Fruit fly (Drosophila melanogaster): ENCODE measurements around the gene CG7573.
A peak's percentile ranks its signal among the peaks of the same experiment; 100 is the strongest.

Gene CG7573

DNA sequence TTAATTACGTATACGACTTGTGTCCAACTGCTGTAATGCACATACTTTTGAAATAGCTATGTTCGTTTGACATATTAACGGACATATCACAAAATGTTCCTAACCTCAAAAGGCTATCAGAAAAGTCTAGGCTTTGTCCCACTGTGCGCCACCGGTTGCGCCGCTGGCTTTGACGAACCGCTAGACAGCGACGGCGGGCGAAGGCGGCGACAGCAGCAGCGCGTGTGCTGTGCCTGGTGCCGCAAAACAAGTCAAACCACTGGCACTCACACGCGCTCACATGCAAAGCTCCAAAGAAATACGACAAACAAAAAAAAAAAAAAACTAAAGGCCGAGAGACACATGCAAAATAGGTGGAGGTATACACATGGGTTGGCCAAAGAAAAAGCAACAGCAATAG is 18.2 kb upstream of the CG7573 start (continued):
- no peak for TF ChIP-seq CG14667 (GFP tag; IDR thresholded peaks at IDR 0.05)
- 0 out of 2 replicates have a peak, but pooled peaks have one; percentile 13 for TF ChIP-seq CG11247 (GFP tag; IDR thresholded peaks at IDR 0.05)
- peak; percentile 64 for TF ChIP-seq vvl (GFP tag; IDR thresholded peaks at IDR 0.05)
- no peak for TF ChIP-seq cad (GFP tag; optimal IDR thresholded peaks at IDR 0.05)
- peak; percentile 57 for TF ChIP-seq crol (GFP tag; IDR thresholded peaks at IDR 0.05)
- peak; percentile 44 for TF ChIP-seq cg (GFP tag; optimal IDR thresholded peaks at IDR 0.05)
- TF ChIP-seq vnd (GFP tag; IDR thresholded peaks at IDR 0.05; ENCODE audit: partially characterized antibody), result 0 out of 3 replicates have a peak, but pooled peaks have one; percentile 18
- peak; percentile 47; the same call in 1 of the 3 replicates for TF ChIP-seq CG11695 (GFP tag; IDR thresholded peaks at IDR 0.05)
- TF ChIP-seq TFAM (GFP tag; optimal IDR thresholded peaks at IDR 0.05), result no peak
- TF ChIP-seq CG15479 (GFP tag; optimal IDR thresholded peaks at IDR 0.05), result no peak
- TF ChIP-seq YL-1 (GFP tag; optimal IDR thresholded peaks at IDR 0.05), result no peak
- peak; percentile 44 for TF ChIP-seq CG3847 (GFP tag; IDR thresholded peaks at IDR 0.05)
- peak; percentile 26 for TF ChIP-seq CG30403 (GFP tag; optimal IDR thresholded peaks at IDR 0.05)
- no peak for TF ChIP-seq NfI (GFP tag; optimal IDR thresholded peaks at IDR 0.05)
- peak; percentile 20 for TF ChIP-seq mirr (GFP tag; optimal IDR thresholded peaks at IDR 0.05)
- no peak; the same call in 1 of the 2 replicates for TF ChIP-seq CG13287 (GFP tag; IDR thresholded peaks at IDR 0.05; ENCODE audit: partially characterized antibody)
- TF ChIP-seq CG15601 (tag; optimal IDR thresholded peaks at IDR 0.05), result no peak
- no peak for TF ChIP-seq crc (GFP tag; optimal IDR thresholded peaks at IDR 0.05)
- TF ChIP-seq HLH54F (GFP tag; optimal IDR thresholded peaks at IDR 0.05), result no peak
- TF ChIP-seq CG7987 (GFP tag; optimal IDR thresholded peaks at IDR 0.05), result peak; percentile 17
- TF ChIP-seq stwl (tag; optimal IDR thresholded peaks at IDR 0.05), result no peak
- TF ChIP-seq Dip3 (GFP tag; optimal IDR thresholded peaks at IDR 0.05), result no peak
- peak; percentile 48; the same call in 1 of the 3 replicates for TF ChIP-seq zfh1 (GFP tag; IDR thresholded peaks at IDR 0.05)
- TF ChIP-seq CG3995 (GFP tag; optimal IDR thresholded peaks at IDR 0.05), result peak; percentile 3
- no peak for TF ChIP-seq Doc3 (GFP tag; IDR thresholded peaks at IDR 0.05; ENCODE audit: partially characterized antibody)
- 0 out of 2 replicates have a peak, but pooled peaks have one; percentile 35 for TF ChIP-seq esg (GFP tag; conservative IDR thresholded peaks at IDR 0.05)
- TF ChIP-seq Fer1 (GFP tag; optimal IDR thresholded peaks at IDR 0.05), result peak; percentile 15
- TF ChIP-seq fru (optimal IDR thresholded peaks at IDR 0.05), result no peak
- no peak for TF ChIP-seq org-1 (GFP tag; optimal IDR thresholded peaks at IDR 0.05)
- peak; percentile 31 for TF ChIP-seq Fer3 (tag; optimal IDR thresholded peaks at IDR 0.05)
- no peak for TF ChIP-seq Dek (tag; optimal IDR thresholded peaks at IDR 0.05)
- peak; percentile 26 for TF ChIP-seq CG2120 (GFP tag; optimal IDR thresholded peaks at IDR 0.05)
- no peak for TF ChIP-seq Optix (GFP tag; IDR thresholded peaks at IDR 0.05)
- TF ChIP-seq Sox100B (GFP tag; optimal IDR thresholded peaks at IDR 0.05), result no peak
- TF ChIP-seq E2f1 (GFP tag; IDR thresholded peaks at IDR 0.05), result no peak
- peak; percentile 31 for TF ChIP-seq gem (tag; optimal IDR thresholded peaks at IDR 0.05)
- no peak for TF ChIP-seq kni (GFP tag; optimal IDR thresholded peaks at IDR 0.05)
- no peak for TF ChIP-seq CG5953 (GFP tag; IDR thresholded peaks at IDR 0.05)
- TF ChIP-seq CG33213 (GFP tag; optimal IDR thresholded peaks at IDR 0.05), result no peak
- TF ChIP-seq Mrtf (GFP tag; IDR thresholded peaks at IDR 0.05), result peak; percentile 59; the same call in 1 of the 3 replicates
- no peak for TF ChIP-seq schlank (tag; optimal IDR thresholded peaks at IDR 0.05)
- peak; percentile 61; the same call in 1 of the 2 replicates for TF ChIP-seq rib (GFP tag; IDR thresholded peaks at IDR 0.05)
- TF ChIP-seq hkb (optimal IDR thresholded peaks at IDR 0.05), result no peak
- TF ChIP-seq hkb (GFP tag; IDR thresholded peaks at IDR 0.05), result no peak
- no peak for TF ChIP-seq CG15011 (GFP tag; optimal IDR thresholded peaks at IDR 0.05)
- no peak for TF ChIP-seq CG17328 (GFP tag; IDR thresholded peaks at IDR 0.05)
- TF ChIP-seq tup (GFP tag; optimal IDR thresholded peaks at IDR 0.05), result no peak
- TF ChIP-seq Hr39 (optimal IDR thresholded peaks at IDR 0.05), result no peak
- 0 out of 3 replicates have a peak, but pooled peaks have one; percentile 33 for TF ChIP-seq CG14860 (GFP tag; IDR thresholded peaks at IDR 0.05; ENCODE audit: partially characterized antibody)
- TF ChIP-seq HLHmδ (GFP tag; optimal IDR thresholded peaks at IDR 0.05), result no peak
- no peak for TF ChIP-seq z (GFP tag; IDR thresholded peaks at IDR 0.05)
- no peak for TF ChIP-seq CG10431 (GFP tag; optimal IDR thresholded peaks at IDR 0.05)

All from whole organism, embryonic.